Fruit fly (Drosophila melanogaster): ENCODE data around the gene CG32576.

dm6 chrX:16292646-16293045, 4.3 kb upstream of the CG32576 start:
- TF ChIP-seq Dll (optimal IDR thresholded peaks at IDR 0.05), result no peak
- TF ChIP-seq pan (optimal IDR thresholded peaks at IDR 0.05), result no peak
- no peak for TF ChIP-seq EcR (GFP tag; optimal IDR thresholded peaks at IDR 0.05)
- TF ChIP-seq psq (optimal IDR thresholded peaks at IDR 0.05), result no peak
- TF ChIP-seq usp (GFP tag; optimal IDR thresholded peaks at IDR 0.05), result no peak
- no peak for TF ChIP-seq CG8478 (optimal IDR thresholded peaks at IDR 0.05)
